3 fruit fly cellular contexts compared by ENCODE assay signal in the genomic region with DNA sequence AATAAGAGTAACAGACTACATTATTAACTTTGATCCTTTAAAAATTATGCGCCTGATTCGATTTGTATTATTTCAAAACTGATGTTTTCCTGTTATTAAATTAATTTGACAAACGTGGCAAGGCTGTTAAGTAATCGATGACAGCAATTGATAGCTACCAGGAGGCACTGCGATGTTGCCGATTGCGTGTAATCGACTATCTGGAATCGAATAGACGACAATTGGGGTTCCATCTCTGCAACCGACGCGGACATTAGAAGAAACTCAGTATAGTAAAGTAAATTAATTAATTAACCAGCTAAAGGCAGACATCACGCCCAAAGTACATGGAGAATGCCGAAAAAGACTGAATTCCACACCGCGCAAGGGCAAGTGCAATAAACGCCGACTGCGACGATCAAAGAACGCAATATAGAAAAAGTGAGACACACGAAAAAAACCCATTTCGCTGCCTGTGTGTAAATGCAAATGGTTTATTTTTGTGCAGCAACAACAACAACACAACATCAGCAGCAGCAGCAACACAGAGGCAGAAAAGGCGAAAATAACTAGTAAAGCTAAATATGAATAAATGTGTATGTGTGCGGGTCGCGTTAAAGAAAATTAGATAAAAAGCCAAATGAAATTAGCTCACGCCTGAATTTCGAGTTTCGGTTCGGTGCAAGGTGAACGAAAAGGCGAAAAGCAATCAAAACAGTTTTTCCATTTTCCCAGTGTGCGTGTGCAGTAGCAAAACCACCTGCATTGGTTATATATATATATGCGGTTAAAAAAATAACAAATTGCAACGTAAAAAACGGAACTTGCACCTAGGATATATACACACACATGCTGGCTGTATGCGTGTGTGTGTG.
TF ChIP-seq lines count a peak whose summit lies in the region.

A gene (plus strand): TSS at position 219 of the 854 bp plus-strand sequence.

TF ChIP-seq in whole organism, embryonic, 481 proteins besides CTCF, POLR2A, EP300 and RAD21 (continued from another document and continues in another):
- TF ChIP-seq CG7963 (GFP tag; IDR thresholded peaks at IDR 0.05; lab: Robert Waterston, UW; ENCODE audit: partially characterized antibody) (peak; percentile 86), sim (GFP tag; IDR thresholded peaks at IDR 0.05; lab: Robert Waterston, UW) (no peak), CG6272 (GFP tag; IDR thresholded peaks at IDR 0.05; lab: Robert Waterston, UW) (peak; percentile 16; the same call in 1 of the 2 replicates), crc (GFP tag; optimal IDR thresholded peaks at IDR 0.05; lab: Kevin White, UChicago) (no peak), prd (optimal IDR thresholded peaks at IDR 0.05; lab: Kevin White, UChicago) (no peak), prd (GFP tag; IDR thresholded peaks at IDR 0.05; lab: Robert Waterston, UW) (no peak), sug (tag; optimal IDR thresholded peaks at IDR 0.05; lab: Kevin White, UChicago) (peak; percentile 34), MESR4 (GFP tag; optimal IDR thresholded peaks at IDR 0.05; lab: Kevin White, UChicago) (peak; percentile 83), nerfin-2 (GFP tag; IDR thresholded peaks at IDR 0.05; lab: Robert Waterston, UW; ENCODE audit: partially characterized antibody) (peak; percentile 78), Hey (tag; optimal IDR thresholded peaks at IDR 0.05; lab: Kevin White, UChicago) (no peak), CG6175 (GFP tag; IDR thresholded peaks at IDR 0.05; lab: Robert Waterston, UW) (no peak), hb (GFP tag; IDR thresholded peaks at IDR 0.05; lab: Robert Waterston, UW; ENCODE audit: partially characterized antibody) (peak; percentile 88), CG4404 (GFP tag; IDR thresholded peaks at IDR 0.05; lab: Robert Waterston, UW) (no peak), CG3838 (GFP tag; optimal IDR thresholded peaks at IDR 0.05; lab: Kevin White, UChicago) (no peak), zfh1 (GFP tag; IDR thresholded peaks at IDR 0.05; lab: Robert Waterston, UW) (no peak), CG7745 (tag; optimal IDR thresholded peaks at IDR 0.05; lab: Kevin White, UChicago) (peak; percentile 93), CG7839 (tag; optimal IDR thresholded peaks at IDR 0.05; lab: Kevin White, UChicago) (peak; percentile 43), CG10267 (tag; optimal IDR thresholded peaks at IDR 0.05; lab: Kevin White, UChicago) (peak; percentile 68), CG4282 (GFP tag; optimal IDR thresholded peaks at IDR 0.05; lab: Kevin White, UChicago) (no peak), amos (GFP tag; IDR thresholded peaks at IDR 0.05; lab: Robert Waterston, UW; ENCODE audit: partially characterized antibody) (peak; percentile 82), Lpt (GFP tag; optimal IDR thresholded peaks at IDR 0.05; lab: Kevin White, UChicago) (no peak), cwo (GFP tag; optimal IDR thresholded peaks at IDR 0.05; lab: Kevin White, UChicago) (no peak), Hr51 (GFP tag; optimal IDR thresholded peaks at IDR 0.05; lab: Kevin White, UChicago) (peak in 1 of 2 experiments; percentile 17), pan (optimal IDR thresholded peaks at IDR 0.05; lab: Kevin White, UChicago) (no peak), pan (GFP tag; optimal IDR thresholded peaks at IDR 0.05 in 1 of 2, IDR thresholded peaks at IDR 0.05 in 1 of 2) (peak in 1 of 2 experiments; percentile 19), CG13624 (GFP tag; optimal IDR thresholded peaks at IDR 0.05; lab: Kevin White, UChicago) (peak; percentile 20), CG14014 (GFP tag; IDR thresholded peaks at IDR 0.05; lab: Robert Waterston, UW) (no peak), Ets97D (GFP tag; optimal IDR thresholded peaks at IDR 0.05; lab: Kevin White, UChicago) (peak; percentile 81), dpn (GFP tag; optimal IDR thresholded peaks at IDR 0.05; lab: Kevin White, UChicago) (peak in 1 of 2 experiments; percentile 18), CG15696 (tag; optimal IDR thresholded peaks at IDR 0.05; lab: Kevin White, UChicago) (peak; percentile 18), dati (GFP tag; IDR thresholded peaks at IDR 0.05; lab: Robert Waterston, UW) (no peak), CG12659 (GFP tag; optimal IDR thresholded peaks at IDR 0.05; lab: Kevin White, UChicago) (peak; percentile 87), Ssrp (tag; optimal IDR thresholded peaks at IDR 0.05; lab: Kevin White, UChicago) (no peak), CG15269 (tag; optimal IDR thresholded peaks at IDR 0.05; lab: Kevin White, UChicago) (no peak), danr (GFP tag; IDR thresholded peaks at IDR 0.05; lab: Robert Waterston, UW) (no peak), slou (GFP tag; optimal IDR thresholded peaks at IDR 0.05; lab: Kevin White, UChicago) (peak; percentile 10), Opbp (GFP tag; IDR thresholded peaks at IDR 0.05; lab: Robert Waterston, UW; ENCODE audit: partially characterized antibody) (peak; percentile 83), CG7372 (GFP tag; IDR thresholded peaks at IDR 0.05; lab: Robert Waterston, UW) (no peak), Six4 (GFP tag; optimal IDR thresholded peaks at IDR 0.05; lab: Kevin White, UChicago) (no peak), Neu2 (GFP tag; optimal IDR thresholded peaks at IDR 0.05; lab: Kevin White, UChicago; ENCODE audit: borderline replicate concordance) (peak; percentile 61)

TF ChIP-seq in whole organism, prepupa, 60 proteins besides CTCF, POLR2A, EP300 and RAD21 (continued from another document):
- TF ChIP-seq CG1621 (tag; optimal IDR thresholded peaks at IDR 0.05; lab: Kevin White, UChicago): no peak
- TF ChIP-seq CG6792 (GFP tag; optimal IDR thresholded peaks at IDR 0.05; lab: Kevin White, UChicago): no peak
- peak; percentile 8 for TF ChIP-seq CG3032 (tag; optimal IDR thresholded peaks at IDR 0.05; lab: Kevin White, UChicago)
- TF ChIP-seq Met (GFP tag; optimal IDR thresholded peaks at IDR 0.05; lab: Kevin White, UChicago): no peak
- no peak for TF ChIP-seq Eip75B (GFP tag; optimal IDR thresholded peaks at IDR 0.05; lab: Kevin White, UChicago)
- no peak for TF ChIP-seq Eip78C (GFP tag; lab: Kevin White, UChicago)
- no peak for TF ChIP-seq CG34406 (GFP tag; optimal IDR thresholded peaks at IDR 0.05; lab: Kevin White, UChicago)
- TF ChIP-seq CG7368 (GFP tag; optimal IDR thresholded peaks at IDR 0.05; lab: Kevin White, UChicago): no peak
- no peak for TF ChIP-seq lz (GFP tag; optimal IDR thresholded peaks at IDR 0.05; lab: Kevin White, UChicago)
- TF ChIP-seq fd85E (GFP tag; optimal IDR thresholded peaks at IDR 0.05; lab: Kevin White, UChicago): no peak
- peak; percentile 4 for TF ChIP-seq esn (GFP tag; optimal IDR thresholded peaks at IDR 0.05; lab: Kevin White, UChicago)
- no peak for TF ChIP-seq spab (GFP tag; optimal IDR thresholded peaks at IDR 0.05; lab: Kevin White, UChicago)
- no peak for TF ChIP-seq cyc (GFP tag; optimal IDR thresholded peaks at IDR 0.05; lab: Kevin White, UChicago)
- TF ChIP-seq Hr4 (GFP tag; optimal IDR thresholded peaks at IDR 0.05; lab: Kevin White, UChicago): peak; percentile 18
- TF ChIP-seq CG15336 (GFP tag; IDR thresholded peaks at IDR 0.05; lab: Robert Waterston, UW): no peak; the same call in 1 of the 2 replicates
- no peak for TF ChIP-seq ss (GFP tag; optimal IDR thresholded peaks at IDR 0.05; lab: Kevin White, UChicago)
- TF ChIP-seq net (GFP tag; optimal IDR thresholded peaks at IDR 0.05; lab: Kevin White, UChicago): peak; percentile 16
- TF ChIP-seq CG8319 (GFP tag; optimal IDR thresholded peaks at IDR 0.05; lab: Kevin White, UChicago): no peak
- TF ChIP-seq CG32006 (GFP tag; optimal IDR thresholded peaks at IDR 0.05; lab: Kevin White, UChicago): peak; percentile 0
- TF ChIP-seq Ets21C (GFP tag; optimal IDR thresholded peaks at IDR 0.05; lab: Kevin White, UChicago): no peak
- no peak for TF ChIP-seq CG11902 (GFP tag; optimal IDR thresholded peaks at IDR 0.05; lab: Kevin White, UChicago)
- peak; percentile 2 for TF ChIP-seq CG31627 (GFP tag; optimal IDR thresholded peaks at IDR 0.05; lab: Kevin White, UChicago)
- TF ChIP-seq topi (GFP tag; optimal IDR thresholded peaks at IDR 0.05; lab: Kevin White, UChicago): no peak
- no peak for TF ChIP-seq Sox14 (GFP tag; optimal IDR thresholded peaks at IDR 0.05; lab: Kevin White, UChicago)
- no peak for TF ChIP-seq CG16779 (tag; optimal IDR thresholded peaks at IDR 0.05; lab: Kevin White, UChicago)
- TF ChIP-seq achi (GFP tag; optimal IDR thresholded peaks at IDR 0.05; lab: Kevin White, UChicago): no peak
- no peak for TF ChIP-seq CG6163 (GFP tag; IDR thresholded peaks at IDR 0.05; lab: Robert Waterston, UW)
- TF ChIP-seq dac (GFP tag; optimal IDR thresholded peaks at IDR 0.05; lab: Kevin White, UChicago): no peak
- no peak for TF ChIP-seq CG11294 (GFP tag; IDR thresholded peaks at IDR 0.05; lab: Robert Waterston, UW)
- no peak for TF ChIP-seq Lpt (GFP tag; optimal IDR thresholded peaks at IDR 0.05; lab: Kevin White, UChicago)
- no peak for TF ChIP-seq Blimp-1 (GFP tag; optimal IDR thresholded peaks at IDR 0.05; lab: Kevin White, UChicago)
- TF ChIP-seq svp (GFP tag; lab: Kevin White, UChicago): no peak
- TF ChIP-seq CG9139 (GFP tag; optimal IDR thresholded peaks at IDR 0.05; lab: Kevin White, UChicago): no peak
- no peak for TF ChIP-seq CG6808 (GFP tag; optimal IDR thresholded peaks at IDR 0.05; lab: Kevin White, UChicago)
- no peak for TF ChIP-seq Hr39 (GFP tag; optimal IDR thresholded peaks at IDR 0.05; lab: Kevin White, UChicago)

TF ChIP-seq in whole organism, pupa, 21 proteins besides CTCF, POLR2A, EP300 and RAD21 (continued from another document):
- peak; percentile 31; the same call in 1 of the 3 replicates for TF ChIP-seq fd96Ca (GFP tag; IDR thresholded peaks at IDR 0.05; lab: Robert Waterston, UW)
